Worm (Caenorhabditis elegans) whole organism, midembryonic: ENCODE measurements around the gene pqn-31.

Experiments used
- T22C8.4 ChIP-seq: fragments of 200-800 bp; sonication (Bioruptor generic); IDR thresholded peaks from 2 replicates; pipeline ENCODE4 v1.3.6; 2022; ENCODE audit warnings: missing genetic modification characterization, missing compliant biosample characterization
- cog-1 ChIP-seq: sonication (generic microtip); optimal IDR thresholded peaks from 2 replicates; lab custom pipeline; 2016; ENCODE audit warnings: missing genetic modification characterization, missing compliant biosample characterization
- klf-2 ChIP-seq: fragments of 200-800 bp; sonication (Bioruptor generic); conservative IDR thresholded peaks from 2 replicates; pipeline ENCODE4 v1.3.6; 2022; ENCODE audit warnings: missing genetic modification reagents, missing genetic modification characterization, missing compliant biosample characterization
- med-1 ChIP-seq: sonication (generic microtip); optimal IDR thresholded peaks from 2 replicates; lab custom pipeline; 2017; ENCODE audit warnings: missing genetic modification characterization, mild to moderate bottlenecking, missing compliant biosample characterization, antibody characterized with exemption, missing genetic modification reagents; ENCODE audit not compliant: insufficient read depth
- ref-1 ChIP-seq: fragments of 200-800 bp; sonication (Bioruptor generic); conservative IDR thresholded peaks from 2 replicates; pipeline ENCODE4 v1.3.6; 2022; ENCODE audit warnings: missing genetic modification reagents, missing genetic modification characterization, missing compliant biosample characterization
- ztf-29 ChIP-seq: fragments of 200-800 bp; sonication (Bioruptor generic); IDR thresholded peaks from 2 replicates; pipeline ENCODE4 v1.3.6; 2022; ENCODE audit warnings: missing genetic modification reagents, missing genetic modification characterization, missing compliant biosample characterization

DNA sequence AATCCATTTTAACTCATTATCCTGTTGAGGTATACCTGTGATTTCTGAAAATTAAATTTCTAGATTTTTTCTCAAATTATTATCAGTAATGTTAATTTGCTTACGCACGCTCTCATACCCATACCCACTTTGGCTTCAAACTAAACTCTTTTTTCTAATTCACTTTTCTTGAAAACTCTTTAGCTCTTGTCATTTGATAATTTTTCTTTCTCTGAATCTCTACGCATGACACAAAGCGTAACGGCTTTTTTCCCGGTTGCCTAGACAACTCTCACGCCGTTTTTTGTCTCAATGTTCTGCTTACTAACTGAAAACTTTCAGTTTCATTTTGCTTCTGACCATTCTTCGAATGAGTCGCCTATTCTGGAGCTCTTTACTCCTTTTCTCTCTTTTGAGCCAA is 24.6 kb downstream of the pqn-31 start, which contains the start of gene B0222.1:
- TF ChIP-seq ref-1 (GFP tag; lab: Robert Waterston, UW) (no peak), klf-2 (GFP tag; lab: Robert Waterston, UW) (no peak), cog-1 (tag; lab: Kevin White, UChicago) (no peak), med-1 (no peak), ztf-29 (no peak), T22C8.4 (GFP tag; lab: Robert Waterston, UW) (no peak)
